Worm (Caenorhabditis elegans) whole organism, L1 larva: ENCODE data around the gene ZK1128.1.

Experiments used
- ceh-82 ChIP-seq, 3 experiments: fragments of 150-350 bp in 1 of 3; sonication (generic microtip) in 2 of 3; optimal IDR thresholded peaks; 2 replicates each; lab custom pipeline; 2014 to 2017; ENCODE audit warnings: missing biosample characterization in 3 of 3, missing genetic modification characterization in 3 of 3
- egl-27 ChIP-seq, 2 experiments: fragments of 150-350 bp in 1 of 2; sonication (generic microtip); optimal IDR thresholded peaks; 3 replicates each; lab custom pipeline; 2017 to 2018; ENCODE audit warnings: missing biosample characterization in 2 of 2, missing genetic modification characterization in 2 of 2, missing genetic modification reagents in 2 of 2
- hlh-17 ChIP-seq: fragments of 200-800 bp; sonication (Bioruptor generic); optimal IDR thresholded peaks from 2 replicates; lab custom pipeline; 2018; ENCODE audit warnings: missing genetic modification characterization, mild to moderate bottlenecking, missing compliant biosample characterization, moderate library complexity, borderline replicate concordance
- lin-35 ChIP-seq, 2 experiments: fragments of 150-350 bp; optimal IDR thresholded peaks; 2 replicates each; lab custom pipeline; 2014; ENCODE audit warnings: missing biosample characterization in 2 of 2, missing genetic modification characterization in 2 of 2, missing genetic modification reagents in 2 of 2
- lin-39 ChIP-seq: fragments of 150-350 bp; optimal IDR thresholded peaks from 2 replicates; lab custom pipeline; 2014; ENCODE audit warnings: missing biosample characterization, missing genetic modification reagents, missing genetic modification characterization
- nhr-12 ChIP-seq: sonication (generic microtip); optimal IDR thresholded peaks from 2 replicates; lab custom pipeline; 2017; ENCODE audit warnings: missing biosample characterization, missing genetic modification characterization
- nhr-237 ChIP-seq: fragments of 150-350 bp; optimal IDR thresholded peaks from 2 replicates; lab custom pipeline; 2014; ENCODE audit warnings: missing biosample characterization, missing genetic modification characterization
- nhr-85 ChIP-seq: sonication (generic microtip); peaks from one replicate; lab custom pipeline; 2016; ENCODE audit warnings: missing genetic modification characterization, inconsistent platforms, missing compliant biosample characterization
- pag-3 ChIP-seq: sonication (generic microtip); optimal IDR thresholded peaks from 2 replicates; lab custom pipeline; 2017; ENCODE audit warnings: missing genetic modification characterization, mild to moderate bottlenecking, missing compliant biosample characterization, antibody characterized with exemption, borderline replicate concordance; ENCODE audit not compliant: insufficient read depth
- snpc-4 ChIP-seq: fragments of 150-350 bp; optimal IDR thresholded peaks from 2 replicates; lab custom pipeline; 2014; ENCODE audit warnings: missing biosample characterization, missing genetic modification characterization
- unc-130 ChIP-seq: fragments of 150-350 bp; optimal IDR thresholded peaks from 2 replicates; lab custom pipeline; 2017; ENCODE audit warnings: missing biosample characterization, missing genetic modification characterization, inconsistent platforms
- unc-98 ChIP-seq: fragments of 200-800 bp; sonication (Bioruptor generic); IDR thresholded peaks from 2 replicates; pipeline ENCODE4 v1.3.6; 2022; ENCODE audit warnings: missing genetic modification characterization, missing compliant biosample characterization

- no peak for TF ChIP-seq hlh-17 (GFP tag; lab: Kevin White, UChicago)
- TF ChIP-seq ceh-82 (tag; optimal IDR thresholded peaks at IDR 0.05; lab: Kevin White, UChicago): no peak
- no peak for TF ChIP-seq egl-27 (tag; optimal IDR thresholded peaks at IDR 0.05; lab: Kevin White, UChicago)
- no peak for TF ChIP-seq unc-98
- no peak for TF ChIP-seq snpc-4 (tag; lab: Kevin White, UChicago)
- no peak for TF ChIP-seq pag-3
- no peak for TF ChIP-seq nhr-85 (tag; lab: Kevin White, UChicago)
- no peak for TF ChIP-seq lin-35 (GFP tag; optimal IDR thresholded peaks at IDR 0.05; lab: Kevin White, UChicago)
- no peak for TF ChIP-seq unc-130 (tag; lab: Kevin White, UChicago)
- TF ChIP-seq nhr-237 (tag; lab: Kevin White, UChicago): no peak
- no peak for TF ChIP-seq lin-39 (tag; lab: Kevin White, UChicago)
- no peak for TF ChIP-seq nhr-12 (tag; lab: Kevin White, UChicago)
Measured at ce11 chrIII:10085103-10085502, 29.5 kb downstream of the ZK1128.1 start, which contains the start of gene T16H12.13.
